Fruit fly (Drosophila melanogaster) whole organism: ENCODE measurements around the gene CG14042.

Source experiments
- EcR ChIP-seq, 2 experiments: fragments of >200 bp; optimal IDR thresholded peaks; 2 replicates each; lab custom pipeline; 2017; ENCODE audit warnings: missing biosample characterization in 2 of 2, missing genetic modification characterization in 2 of 2, missing genetic modification reagents in 2 of 2
- pan ChIP-seq: fragments of >200 bp; optimal IDR thresholded peaks from 2 replicates; lab custom pipeline; 2017
- psq ChIP-seq: fragments of >200 bp; optimal IDR thresholded peaks from 2 replicates; lab custom pipeline; 2017

- TF ChIP-seq EcR (GFP tag; optimal IDR thresholded peaks at IDR 0.05; lab: Kevin White, UChicago) (no peak), psq (lab: Kevin White, UChicago) (no peak), pan (lab: Kevin White, UChicago) (no peak)
Observed at dm6 chr2L:5022602-5023001, 14.9 kb upstream of the CG14042 start.
